Worm (Caenorhabditis elegans): Measurements from ENCODE around the gene lmtr-2.

The lmtr-2 gene

ce11 chrV:8041336-8041868 lies 30.5 kb upstream of the lmtr-2 start:
- no peak for TF ChIP-seq unc-62 (GFP tag; optimal IDR thresholded peaks at IDR 0.05)
- no peak for TF ChIP-seq snpc-4 (tag; optimal IDR thresholded peaks at IDR 0.05)
- TF ChIP-seq cnd-1 (tag; optimal IDR thresholded peaks at IDR 0.05), result no peak
- TF ChIP-seq nhr-237 (tag; optimal IDR thresholded peaks at IDR 0.05), result no peak
- no peak for TF ChIP-seq ces-1 (GFP tag; optimal IDR thresholded peaks at IDR 0.05)
- no peak for TF ChIP-seq elt-3 (tag; optimal IDR thresholded peaks at IDR 0.05)
- TF ChIP-seq tbx-8 (GFP tag; optimal IDR thresholded peaks at IDR 0.05), result no peak
- no peak for TF ChIP-seq nhr-28 (tag; optimal IDR thresholded peaks at IDR 0.05)

- TF ChIP-seq lsy-2 (tag; optimal IDR thresholded peaks at IDR 0.05), result no peak
- no peak for TF ChIP-seq lin-32 (GFP tag; optimal IDR thresholded peaks at IDR 0.05)
- peak; percentile 52 for TF ChIP-seq elt-3 (tag; optimal IDR thresholded peaks at IDR 0.05)
- peak; percentile 70 for TF ChIP-seq blmp-1 (tag; optimal IDR thresholded peaks at IDR 0.05)
- peak; percentile 38 for TF ChIP-seq tbx-8 (GFP tag; optimal IDR thresholded peaks at IDR 0.05)
- peak; percentile 43 for TF ChIP-seq unc-62 (GFP tag; optimal IDR thresholded peaks at IDR 0.05)
- no peak for TF ChIP-seq zip-8 (tag; optimal IDR thresholded peaks at IDR 0.05)
- no peak for TF ChIP-seq sem-2 (GFP tag; optimal IDR thresholded peaks at IDR 0.05)
Observed at ce11 chrV:8040247-8041084, 29.6 kb upstream of the lmtr-2 start.

ce11 chrV:8039606-8040005 lies 28.7 kb upstream of the lmtr-2 start:
- TF ChIP-seq ceh-83 (GFP tag; optimal IDR thresholded peaks at IDR 0.05) (no peak), ztf-11 (tag; optimal IDR thresholded peaks at IDR 0.05) (no peak), flh-1 (GFP tag; optimal IDR thresholded peaks at IDR 0.05) (no peak), tbx-8 (GFP tag; optimal IDR thresholded peaks at IDR 0.05) (no peak), pha-4 (tag; optimal IDR thresholded peaks at IDR 0.05) (no peak), unc-120 (tag; optimal IDR thresholded peaks at IDR 0.05; ENCODE audit: poor library complexity, severe bottlenecking) (no peak), M03D4.4 (tag; optimal IDR thresholded peaks at IDR 0.05) (no peak), nhr-237 (tag; optimal IDR thresholded peaks at IDR 0.05) (no peak), nhr-28 (tag; optimal IDR thresholded peaks at IDR 0.05) (no peak), sem-2 (GFP tag; optimal IDR thresholded peaks at IDR 0.05) (no peak), hlh-1 (tag; optimal IDR thresholded peaks at IDR 0.05) (no peak), unc-39 (tag; optimal IDR thresholded peaks at IDR 0.05) (no peak), elt-3 (tag; optimal IDR thresholded peaks at IDR 0.05) (no peak), lin-32 (GFP tag; optimal IDR thresholded peaks at IDR 0.05) (no peak), bed-3 (GFP tag; optimal IDR thresholded peaks at IDR 0.05) (no peak), ceh-39 (tag; optimal IDR thresholded peaks at IDR 0.05) (no peak)

ce11 chrV:8039085-8039525 lies 28.2 kb upstream of the lmtr-2 start:
- peak; percentile 14 for TF ChIP-seq sptf-1 (tag; optimal IDR thresholded peaks at IDR 0.05)
- TF ChIP-seq sem-2 (GFP tag; optimal IDR thresholded peaks at IDR 0.05), result no peak
- TF ChIP-seq ham-2 (GFP tag; optimal IDR thresholded peaks at IDR 0.05), result no peak
- no peak for TF ChIP-seq nhr-28 (tag; optimal IDR thresholded peaks at IDR 0.05)

- TF ChIP-seq unc-120 (tag; optimal IDR thresholded peaks at IDR 0.05; ENCODE audit: poor library complexity, severe bottlenecking), result no peak
- no peak for TF ChIP-seq snpc-4 (tag; optimal IDR thresholded peaks at IDR 0.05)
- no peak for TF ChIP-seq sem-2 (GFP tag; optimal IDR thresholded peaks at IDR 0.05)
- no peak for TF ChIP-seq mab-5 (tag; optimal IDR thresholded peaks at IDR 0.05)
Observed at ce11 chrV:8035947-8036346, 25.0 kb upstream of the lmtr-2 start, which contains the start of gene ZC513.14. Gene ZC513.14 (minus strand): TSS chrV:8036047.

ce11 chrV:8034811-8035210 lies 23.9 kb upstream of the lmtr-2 start, which contains the start of gene algn-12:
Gene algn-12 (plus strand): TSS chrV:8035111.
- TF ChIP-seq elt-1 (tag; optimal IDR thresholded peaks at IDR 0.05; ENCODE audit: borderline replicate concordance, insufficient read depth) (no peak), unc-120 (tag; optimal IDR thresholded peaks at IDR 0.05; ENCODE audit: poor library complexity, severe bottlenecking) (no peak), cnd-1 (tag; optimal IDR thresholded peaks at IDR 0.05) (no peak), lsy-2 (tag; optimal IDR thresholded peaks at IDR 0.05) (no peak), ceh-83 (GFP tag; optimal IDR thresholded peaks at IDR 0.05) (no peak), nhr-12 (tag; optimal IDR thresholded peaks at IDR 0.05) (no peak), nhr-2 (tag; optimal IDR thresholded peaks at IDR 0.05) (no peak), drap-1 (GFP tag; optimal IDR thresholded peaks at IDR 0.05) (no peak), elt-3 (tag; optimal IDR thresholded peaks at IDR 0.05) (no peak)

All from whole organism, mixed stage, embryonic.